Worm (Caenorhabditis elegans) whole organism, L2 larva: ENCODE measurements around the gene D2045.9.
A peak's percentile ranks its signal among the peaks of the same experiment; 100 is the strongest.

ENCODE experiments used
- C34F6.9 ChIP-seq: fragments of 150-350 bp; optimal IDR thresholded peaks from 2 replicates; lab custom pipeline; 2014; ENCODE audit warnings: missing biosample characterization, missing genetic modification characterization
- F13H6.1 ChIP-seq: sonication (generic microtip); optimal IDR thresholded peaks from 2 replicates; lab custom pipeline; 2016; ENCODE audit warnings: missing genetic modification characterization, missing compliant biosample characterization
- Y55F3AM.14 ChIP-seq: fragments of 200-800 bp; sonication (Bioruptor generic); optimal IDR thresholded peaks from 2 replicates; lab custom pipeline; 2018; ENCODE audit warnings: mild to moderate bottlenecking, missing genetic modification characterization, missing compliant biosample characterization
- ZK546.5 ChIP-seq: sonication (generic microtip); optimal IDR thresholded peaks from 2 replicates; lab custom pipeline; 2017; ENCODE audit warnings: missing biosample characterization, missing genetic modification characterization
- aly-2 ChIP-seq: fragments of 150-350 bp; optimal IDR thresholded peaks from 2 replicates; lab custom pipeline; 2014; ENCODE audit warnings: missing biosample characterization, missing genetic modification characterization
- ama-1 ChIP-seq: fragments of 150-350 bp; optimal IDR thresholded peaks from 2 replicates; lab custom pipeline; 2018; ENCODE audit warnings: inconsistent platforms
- ceh-82 ChIP-seq: fragments of 150-350 bp; optimal IDR thresholded peaks from 2 replicates; lab custom pipeline; 2014; ENCODE audit warnings: missing biosample characterization, missing genetic modification characterization
- crh-2 ChIP-seq: sonication (generic microtip); optimal IDR thresholded peaks from 2 replicates; lab custom pipeline; 2017; ENCODE audit warnings: missing biosample characterization, missing genetic modification characterization
- elt-1 ChIP-seq: fragments of 150-350 bp; optimal IDR thresholded peaks from 2 replicates; lab custom pipeline; 2014; ENCODE audit warnings: missing biosample characterization, missing genetic modification characterization
- elt-3 ChIP-seq: sonication (generic microtip); optimal IDR thresholded peaks from 2 replicates; lab custom pipeline; 2017; ENCODE audit warnings: missing biosample characterization, missing genetic modification characterization
- fos-1 ChIP-seq: fragments of 150-350 bp; optimal IDR thresholded peaks from 2 replicates; lab custom pipeline; 2014; ENCODE audit warnings: missing biosample characterization, missing genetic modification characterization
- gmeb-1 ChIP-seq: fragments of 150-350 bp; optimal IDR thresholded peaks from 2 replicates; lab custom pipeline; 2014; ENCODE audit warnings: missing biosample characterization, missing genetic modification characterization
- lin-11 ChIP-seq: fragments of 150-350 bp; sonication (generic microtip); optimal IDR thresholded peaks from 2 replicates; lab custom pipeline; 2014; ENCODE audit warnings: missing biosample characterization, missing genetic modification characterization, inconsistent platforms, mixed read lengths
- lin-13 ChIP-seq: fragments of 150-350 bp; optimal IDR thresholded peaks from 2 replicates; lab custom pipeline; 2014; ENCODE audit warnings: missing biosample characterization, missing genetic modification reagents, missing genetic modification characterization
- lsy-2 ChIP-seq, 2 experiments: fragments of 150-350 bp in 1 of 2; sonication (generic microtip) in 1 of 2; optimal IDR thresholded peaks; 2 replicates each; lab custom pipeline; 2014 to 2017; ENCODE audit warnings: missing biosample characterization in 2 of 2, missing genetic modification characterization in 2 of 2
- mab-5 ChIP-seq: fragments of 150-350 bp; optimal IDR thresholded peaks from 2 replicates; lab custom pipeline; 2014; ENCODE audit warnings: missing biosample characterization, missing genetic modification characterization
- mbf-1 ChIP-seq: sonication (generic microtip); optimal IDR thresholded peaks from 2 replicates; lab custom pipeline; 2017; ENCODE audit warnings: missing biosample characterization, missing genetic modification characterization
- nhr-10 ChIP-seq: sonication (generic microtip); optimal IDR thresholded peaks from 2 replicates; lab custom pipeline; 2017; ENCODE audit warnings: missing biosample characterization, missing genetic modification characterization
- nhr-12 ChIP-seq: fragments of 150-350 bp; optimal IDR thresholded peaks from 2 replicates; lab custom pipeline; 2014; ENCODE audit warnings: missing biosample characterization, missing genetic modification characterization
- nhr-129 ChIP-seq: fragments of 150-350 bp; optimal IDR thresholded peaks from 2 replicates; lab custom pipeline; 2014; ENCODE audit warnings: missing biosample characterization, missing genetic modification characterization
- nhr-21 ChIP-seq: fragments of 150-350 bp; optimal IDR thresholded peaks from 2 replicates; lab custom pipeline; 2014; ENCODE audit warnings: missing biosample characterization, missing genetic modification characterization
- nhr-23 ChIP-seq: fragments of 150-350 bp; optimal IDR thresholded peaks from 2 replicates; lab custom pipeline; 2014; ENCODE audit warnings: missing biosample characterization, missing genetic modification reagents, missing genetic modification characterization
- nhr-237 ChIP-seq: fragments of 150-350 bp; optimal IDR thresholded peaks from 2 replicates; lab custom pipeline; 2014; ENCODE audit warnings: missing biosample characterization, missing genetic modification characterization
- nhr-6 ChIP-seq: fragments of 150-350 bp; optimal IDR thresholded peaks from 2 replicates; lab custom pipeline; 2014; ENCODE audit warnings: missing biosample characterization, missing genetic modification characterization
- nhr-77 ChIP-seq: fragments of 150-350 bp; optimal IDR thresholded peaks from 2 replicates; lab custom pipeline; 2014; ENCODE audit warnings: missing biosample characterization, missing genetic modification characterization
- sem-4 ChIP-seq: fragments of 150-350 bp; optimal IDR thresholded peaks from 2 replicates; lab custom pipeline; 2014; ENCODE audit warnings: missing biosample characterization, missing genetic modification reagents, missing genetic modification characterization
- skn-1 ChIP-seq: sonication (generic microtip); optimal IDR thresholded peaks from 2 replicates; lab custom pipeline; 2017; ENCODE audit warnings: missing biosample characterization, missing genetic modification characterization
- sma-9 ChIP-seq, 2 experiments: fragments of 150-350 bp in 1 of 2; sonication (generic microtip) in 1 of 2; optimal IDR thresholded peaks; 2 replicates each; lab custom pipeline; 2014 to 2016; ENCODE audit warnings: missing genetic modification characterization in 2 of 2, mild to moderate bottlenecking in 1 of 2, missing biosample characterization in 1 of 2, missing compliant biosample characterization in 1 of 2, missing genetic modification reagents in 1 of 2, moderate library complexity in 1 of 2
- snpc-4 ChIP-seq: fragments of 150-350 bp; optimal IDR thresholded peaks from 2 replicates; lab custom pipeline; 2014; ENCODE audit warnings: missing biosample characterization, missing genetic modification characterization
- unc-39 ChIP-seq: fragments of 150-350 bp; optimal IDR thresholded peaks from 2 replicates; lab custom pipeline; 2014; ENCODE audit warnings: missing biosample characterization, missing genetic modification characterization
- unc-62 ChIP-seq: fragments of 150-350 bp; optimal IDR thresholded peaks from 2 replicates; lab custom pipeline; 2014; ENCODE audit warnings: missing biosample characterization, missing genetic modification reagents, missing genetic modification characterization
- zag-1 ChIP-seq: fragments of 150-350 bp; optimal IDR thresholded peaks from 2 replicates; lab custom pipeline; 2014; ENCODE audit warnings: missing biosample characterization, missing genetic modification characterization
- ztf-1 ChIP-seq: fragments of 200-800 bp; sonication (Bioruptor generic); conservative IDR thresholded peaks from 2 replicates; pipeline ENCODE4 v1.3.6; 2022; ENCODE audit warnings: missing genetic modification characterization, missing compliant biosample characterization
- ztf-4 ChIP-seq: fragments of 150-350 bp; optimal IDR thresholded peaks from 2 replicates; lab custom pipeline; 2014; ENCODE audit warnings: missing biosample characterization, missing genetic modification characterization

D2045.9 gene

DNA sequence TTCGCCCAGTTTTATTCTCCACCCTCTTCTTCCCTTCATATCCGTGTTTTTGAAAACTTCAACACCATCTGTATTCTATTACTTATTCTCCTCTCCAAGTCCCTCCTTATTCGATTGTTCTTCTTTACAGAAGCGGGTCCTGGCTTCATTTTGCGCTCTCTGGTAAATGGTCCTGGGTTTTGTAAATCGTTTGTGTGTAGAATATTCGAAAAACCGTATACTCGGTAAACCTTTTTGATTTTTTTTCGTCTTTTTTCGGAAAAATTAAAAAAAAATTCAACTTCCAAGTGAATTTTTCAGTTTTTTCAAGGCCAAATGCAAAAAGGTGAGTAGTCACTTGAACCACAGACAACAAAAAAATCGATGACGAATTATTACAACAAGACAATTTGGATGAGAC is at the start of gene D2045.9:
TSS of gene D2045.9 (plus strand) at position 301 of the 400 bp plus-strand sequence.
- TF ChIP-seq ztf-4 (tag; lab: Kevin White, UChicago) (no peak), zag-1 (no peak), unc-39 (tag; lab: Kevin White, UChicago) (no peak), fos-1 (tag; lab: Kevin White, UChicago) (no peak), nhr-23 (tag; lab: Kevin White, UChicago) (no peak), nhr-12 (no peak), Y55F3AM.14 (GFP tag; lab: Kevin White, UChicago) (no peak), gmeb-1 (no peak), aly-2 (no peak), ZK546.5 (tag; lab: Kevin White, UChicago) (no peak), unc-62 (no peak), nhr-21 (tag; lab: Kevin White, UChicago) (no peak), lin-13 (no peak), lin-11 (tag; lab: Kevin White, UChicago) (no peak), ztf-1 (GFP tag; lab: Robert Waterston, UW) (no peak), skn-1 (tag; lab: Kevin White, UChicago) (no peak), ceh-82 (tag; lab: Kevin White, UChicago) (no peak), snpc-4 (tag; lab: Kevin White, UChicago) (no peak), lsy-2 (tag; optimal IDR thresholded peaks at IDR 0.05; lab: Kevin White, UChicago) (no peak)
- TF ChIP-seq, all 48 proteins: peak for 0

DNA sequence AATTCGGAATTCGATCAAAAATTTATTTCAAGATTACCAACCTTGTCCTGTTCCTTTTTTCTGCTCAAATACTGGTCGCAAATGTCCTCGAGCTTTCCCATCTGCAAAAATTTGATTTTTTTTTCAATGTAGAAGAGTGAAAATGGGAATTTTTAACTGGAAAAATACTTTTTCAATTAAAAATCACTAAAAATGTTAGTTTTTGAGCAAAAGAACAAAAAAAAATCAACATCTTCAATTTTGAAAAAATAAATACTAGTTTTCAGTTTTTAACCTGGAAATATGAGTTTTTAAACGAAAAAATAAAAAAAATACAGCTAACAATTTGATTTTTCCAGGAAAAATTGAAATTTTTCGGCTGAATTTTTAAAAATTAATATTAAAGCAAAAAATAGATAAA is 47.2 kb upstream of the D2045.9 start, which contains the start of gene prp-3:
TSS of gene prp-3 (minus strand) at position 101 of the 400 bp plus-strand sequence.
- no peak for TF ChIP-seq unc-39 (tag; lab: Kevin White, UChicago)
- no peak for TF ChIP-seq nhr-21 (tag; lab: Kevin White, UChicago)
- no peak for TF ChIP-seq sma-9 (GFP tag; optimal IDR thresholded peaks at IDR 0.05; lab: Kevin White, UChicago)
- no peak for TF ChIP-seq sma-9 (tag; optimal IDR thresholded peaks at IDR 0.05; lab: Kevin White, UChicago)
- no peak for TF ChIP-seq nhr-237 (tag; lab: Kevin White, UChicago)
- TF ChIP-seq F13H6.1 (tag; lab: Kevin White, UChicago): no peak
- TF ChIP-seq ztf-4 (tag; lab: Kevin White, UChicago): no peak
- TF ChIP-seq aly-2: no peak
- no peak for TF ChIP-seq C34F6.9 (tag; lab: Kevin White, UChicago)
- no peak for TF ChIP-seq nhr-6 (tag; lab: Kevin White, UChicago)
- TF ChIP-seq mab-5: no peak
- TF ChIP-seq elt-3 (tag; lab: Kevin White, UChicago): no peak
- TF ChIP-seq snpc-4 (tag; lab: Kevin White, UChicago): no peak
- no peak for TF ChIP-seq nhr-23 (tag; lab: Kevin White, UChicago)
- TF ChIP-seq nhr-77 (tag; lab: Kevin White, UChicago): no peak
- no peak for TF ChIP-seq sem-4

DNA sequence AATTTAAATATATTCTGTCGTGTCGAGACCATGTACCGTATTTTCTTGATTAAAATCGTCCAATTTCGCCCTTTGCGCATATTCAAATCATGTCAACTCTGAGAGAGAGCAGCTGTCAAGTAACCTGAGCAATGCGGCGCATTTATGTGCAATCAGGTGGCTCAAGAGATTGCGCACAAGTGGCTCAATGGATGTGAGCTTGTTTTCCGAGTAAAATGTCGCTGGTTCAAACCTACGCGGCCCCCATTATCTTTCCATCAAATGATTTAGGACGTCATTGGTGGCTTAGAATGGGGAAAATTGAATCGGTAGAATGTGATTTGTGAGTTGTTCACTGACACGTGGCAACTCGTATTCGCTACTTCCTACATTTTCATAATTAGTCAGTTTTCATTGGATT is 42.9 kb upstream of the D2045.9 start:
- TF ChIP-seq nhr-129 (peak; percentile 52), ztf-4 (tag; lab: Kevin White, UChicago) (no peak), elt-1 (no peak), Y55F3AM.14 (GFP tag; lab: Kevin White, UChicago) (no peak), nhr-10 (tag; lab: Kevin White, UChicago) (no peak), nhr-77 (tag; lab: Kevin White, UChicago) (no peak), mbf-1 (tag; lab: Kevin White, UChicago) (no peak), gmeb-1 (no peak), lsy-2 (tag; optimal IDR thresholded peaks at IDR 0.05; lab: Kevin White, UChicago) (peak in 1 of 2 experiments; percentile 38), lin-11 (tag; lab: Kevin White, UChicago) (peak; percentile 62), unc-62 (no peak), mab-5 (no peak), C34F6.9 (tag; lab: Kevin White, UChicago) (peak; percentile 28), F13H6.1 (tag; lab: Kevin White, UChicago) (peak; percentile 21), snpc-4 (tag; lab: Kevin White, UChicago) (no peak), crh-2 (peak; percentile 70), elt-3 (tag; lab: Kevin White, UChicago) (no peak), nhr-23 (tag; lab: Kevin White, UChicago) (no peak), fos-1 (tag; lab: Kevin White, UChicago) (no peak), ama-1 (lab: Kevin White, UChicago) (no peak), unc-39 (tag; lab: Kevin White, UChicago) (no peak)
